Worm (Caenorhabditis elegans): ENCODE measurements around the gene ubl-1.

- TF ChIP-seq lsy-2 (tag; optimal IDR thresholded peaks at IDR 0.05) = no peak
- no peak for TF ChIP-seq nhr-11 (tag; optimal IDR thresholded peaks at IDR 0.05)
Observed at ce11 chrIII:3111534-3111933, 43.4 kb downstream of the ubl-1 start.
